Fruit fly (Drosophila melanogaster) whole organism, embryonic: ENCODE data around the gene ssh.

ENCODE experiments used
- Adf1 ChIP-seq: fragments of 200-800 bp; sonication (Bioruptor generic); IDR thresholded peaks from 2 replicates; pipeline ENCODE4 v1.3.6; 2022; ENCODE audit warnings: missing biosample characterization, missing genetic modification characterization
- Atf-2 ChIP-seq: fragments of 200-800 bp; sonication (Bioruptor generic); optimal IDR thresholded peaks from 2 replicates; lab custom pipeline; 2016; ENCODE audit warnings: missing biosample characterization, missing genetic modification characterization
- B-H2 ChIP-seq: fragments of 200-800 bp; sonication (Bioruptor generic); optimal IDR thresholded peaks from 2 replicates; lab custom pipeline; 2018; ENCODE audit warnings: missing biosample characterization, mild to moderate bottlenecking, missing genetic modification characterization
- CG13123 ChIP-seq: fragments of 200-800 bp; sonication (Bioruptor generic); optimal IDR thresholded peaks from 2 replicates; lab custom pipeline; 2016; ENCODE audit warnings: missing biosample characterization, missing genetic modification characterization
- CG13287 ChIP-seq: fragments of 200-800 bp; sonication (Bioruptor generic); IDR thresholded peaks from 2 replicates; pipeline ENCODE4 v1.3.6; 2022; ENCODE audit warnings: missing biosample characterization, missing genetic modification characterization; ENCODE audit not compliant: partially characterized antibody
- CG13624 ChIP-seq: fragments of 200-800 bp; sonication (Bioruptor generic); optimal IDR thresholded peaks from 2 replicates; lab custom pipeline; 2016; ENCODE audit warnings: missing biosample characterization, missing genetic modification characterization
- CG18262 ChIP-seq: fragments of 200-800 bp; optimal IDR thresholded peaks from 3 replicates; lab custom pipeline; 2019; ENCODE audit warnings: missing biosample characterization, mild to moderate bottlenecking, missing genetic modification characterization, moderate library complexity
- CG18599 ChIP-seq: fragments of 200-800 bp; sonication (Bioruptor generic); optimal IDR thresholded peaks from 3 replicates; lab custom pipeline; 2017; ENCODE audit warnings: missing biosample characterization, missing genetic modification characterization, mild to moderate bottlenecking, moderate library complexity, missing genetic modification reagents
- CG30403 ChIP-seq: fragments of 200-800 bp; sonication (Bioruptor generic); optimal IDR thresholded peaks from 3 replicates; lab custom pipeline; 2016; ENCODE audit warnings: missing biosample characterization, missing genetic modification characterization
- CG4404 ChIP-seq: fragments of 200-800 bp; sonication (Bioruptor generic); IDR thresholded peaks from 2 replicates; pipeline ENCODE4 v1.3.6; 2022; ENCODE audit warnings: missing biosample characterization, missing genetic modification characterization
- CG5245 ChIP-seq: fragments of 200-800 bp; sonication (Bioruptor generic); optimal IDR thresholded peaks from 3 replicates; lab custom pipeline; 2016; ENCODE audit warnings: missing biosample characterization, missing genetic modification characterization
- CG7372 ChIP-seq: fragments of 200-800 bp; sonication (Bioruptor generic); IDR thresholded peaks from 2 replicates; pipeline ENCODE4 v1.3.6; 2022; ENCODE audit warnings: missing biosample characterization, missing genetic modification characterization
- CG7556 ChIP-seq: fragments of 200-800 bp; sonication (Bioruptor generic); optimal IDR thresholded peaks from 2 replicates; lab custom pipeline; 2017; ENCODE audit warnings: missing biosample characterization, mild to moderate bottlenecking, missing genetic modification characterization
- CG8281 ChIP-seq: fragments of 200-800 bp; sonication (Bioruptor generic); optimal IDR thresholded peaks from 2 replicates; lab custom pipeline; 2018; ENCODE audit warnings: missing biosample characterization, mild to moderate bottlenecking, missing genetic modification characterization, moderate library complexity
- CG8924 ChIP-seq: fragments of 200-800 bp; optimal IDR thresholded peaks from 3 replicates; lab custom pipeline; 2019; ENCODE audit warnings: missing biosample characterization, mild to moderate bottlenecking, missing genetic modification characterization, moderate library complexity
- Camta ChIP-seq: fragments of 200-800 bp; sonication (Bioruptor generic); optimal IDR thresholded peaks from 2 replicates; lab custom pipeline; 2016; ENCODE audit warnings: missing biosample characterization, missing genetic modification characterization
- CoRest ChIP-seq: fragments of 200-800 bp; sonication (Bioruptor generic); optimal IDR thresholded peaks from 3 replicates; lab custom pipeline; 2018; ENCODE audit warnings: missing biosample characterization, mild to moderate bottlenecking, missing genetic modification characterization, moderate library complexity
- Deaf1 ChIP-seq: fragments of 200-800 bp; optimal IDR thresholded peaks from 3 replicates; lab custom pipeline; 2019; ENCODE audit warnings: missing biosample characterization, mild to moderate bottlenecking, missing genetic modification characterization, moderate library complexity
- Dek ChIP-seq: fragments of 200-800 bp; sonication (Bioruptor generic); optimal IDR thresholded peaks from 3 replicates; lab custom pipeline; 2019; ENCODE audit warnings: missing biosample characterization, mild to moderate bottlenecking, missing genetic modification characterization, moderate library complexity
- Dip2 ChIP-seq: fragments of 200-800 bp; sonication (Bioruptor generic); IDR thresholded peaks from 2 replicates; pipeline ENCODE4 v1.3.6; 2022; ENCODE audit warnings: missing biosample characterization, missing genetic modification characterization
- Drgx ChIP-seq: fragments of 200-800 bp; sonication (Bioruptor generic); IDR thresholded peaks from 2 replicates; pipeline ENCODE4 v1.3.6; 2022; ENCODE audit warnings: missing biosample characterization, missing genetic modification characterization
- Ets65A ChIP-seq: fragments of 200-800 bp; sonication (Bioruptor generic); peaks from one replicate; lab custom pipeline; 2016; ENCODE audit warnings: missing biosample characterization, missing genetic modification characterization
- H2.0 ChIP-seq: fragments of 200-800 bp; sonication (Bioruptor generic); IDR thresholded peaks from 2 replicates; pipeline ENCODE4 v1.3.6; 2022; ENCODE audit warnings: missing biosample characterization, missing genetic modification characterization
- HLH54F ChIP-seq: fragments of 200-800 bp; sonication (Bioruptor generic); optimal IDR thresholded peaks from 3 replicates; lab custom pipeline; 2016; ENCODE audit warnings: missing biosample characterization, missing genetic modification characterization
- Hr3 ChIP-seq: fragments of 200-800 bp; sonication (Bioruptor generic); optimal IDR thresholded peaks from 3 replicates; lab custom pipeline; 2016; ENCODE audit warnings: missing biosample characterization, missing genetic modification characterization
- Lim3 ChIP-seq: fragments of 200-800 bp; sonication (Bioruptor generic); IDR thresholded peaks from 2 replicates; pipeline ENCODE4 v1.3.6; 2022; ENCODE audit warnings: missing biosample characterization, missing genetic modification characterization
- MESR4 ChIP-seq: fragments of 200-800 bp; sonication (Bioruptor generic); optimal IDR thresholded peaks from 2 replicates; lab custom pipeline; 2018; ENCODE audit warnings: missing biosample characterization, mild to moderate bottlenecking, missing genetic modification characterization, moderate library complexity
- NFAT ChIP-seq: fragments of 200-800 bp; sonication (Bioruptor generic); IDR thresholded peaks from 2 replicates; pipeline ENCODE4 v1.3.6; 2022; ENCODE audit warnings: missing biosample characterization, missing genetic modification characterization
- NK7.1 ChIP-seq: fragments of 200-800 bp; sonication (Bioruptor generic); optimal IDR thresholded peaks from 3 replicates; lab custom pipeline; 2016; ENCODE audit warnings: missing biosample characterization, missing genetic modification characterization
- Xbp1 ChIP-seq: fragments of 200-800 bp; sonication (Bioruptor generic); optimal IDR thresholded peaks from 3 replicates; lab custom pipeline; 2016; ENCODE audit warnings: missing biosample characterization, mild to moderate bottlenecking, missing genetic modification characterization
- bigmax ChIP-seq: fragments of 200-800 bp; sonication (Bioruptor generic); optimal IDR thresholded peaks from 2 replicates; lab custom pipeline; 2018; ENCODE audit warnings: missing biosample characterization, mild to moderate bottlenecking, missing genetic modification characterization
- cato ChIP-seq: fragments of 200-800 bp; sonication (Bioruptor generic); optimal IDR thresholded peaks from 2 replicates; lab custom pipeline; 2016; ENCODE audit warnings: missing biosample characterization, missing genetic modification characterization, borderline replicate concordance
- dysf ChIP-seq: fragments of 200-800 bp; sonication (Bioruptor generic); IDR thresholded peaks from 3 replicates; pipeline ENCODE4 v1.3.6; 2022; ENCODE audit warnings: missing biosample characterization, missing genetic modification characterization
- eve ChIP-seq, 2 experiments: fragments of >200 bp; optimal IDR thresholded peaks; 2 replicates each; lab custom pipeline; 2017; ENCODE audit warnings: missing biosample characterization in 2 of 2, missing genetic modification characterization in 2 of 2
- gfzf ChIP-seq: fragments of 200-800 bp; sonication (Bioruptor generic); optimal IDR thresholded peaks from 2 replicates; lab custom pipeline; 2016; ENCODE audit warnings: missing biosample characterization, mild to moderate bottlenecking, missing genetic modification characterization, moderate library complexity
- nau ChIP-seq: fragments of 200-800 bp; sonication (Bioruptor generic); optimal IDR thresholded peaks from 3 replicates; lab custom pipeline; 2017; ENCODE audit warnings: missing biosample characterization, mild to moderate bottlenecking, missing genetic modification characterization, missing genetic modification reagents
- nerfin-2 ChIP-seq: fragments of 200-800 bp; sonication (Bioruptor generic); IDR thresholded peaks from 2 replicates; pipeline ENCODE4 v1.3.6; 2022; ENCODE audit warnings: missing biosample characterization, missing genetic modification characterization; ENCODE audit not compliant: partially characterized antibody
- phol ChIP-seq: fragments of 200-800 bp; sonication (Bioruptor generic); optimal IDR thresholded peaks from 3 replicates; lab custom pipeline; 2018; ENCODE audit warnings: missing biosample characterization, mild to moderate bottlenecking, missing genetic modification characterization, moderate library complexity
- ranshi ChIP-seq: fragments of 200-800 bp; sonication (Bioruptor generic); IDR thresholded peaks from 2 replicates; pipeline ENCODE4 v1.3.6; 2022; ENCODE audit warnings: missing biosample characterization, missing genetic modification characterization
- ro ChIP-seq: fragments of 200-800 bp; sonication (Bioruptor generic); IDR thresholded peaks from 2 replicates; pipeline ENCODE4 v1.3.6; 2022; ENCODE audit warnings: missing biosample characterization, missing genetic modification characterization
- row ChIP-seq: fragments of 200-800 bp; sonication (Bioruptor generic); IDR thresholded peaks from 3 replicates; pipeline ENCODE4 v1.3.6; 2022; ENCODE audit warnings: missing biosample characterization, missing genetic modification characterization
- sd ChIP-seq: fragments of 200-800 bp; sonication (Bioruptor generic); optimal IDR thresholded peaks from 3 replicates; lab custom pipeline; 2018; ENCODE audit warnings: missing biosample characterization, mild to moderate bottlenecking, missing genetic modification characterization, moderate library complexity
- sens ChIP-seq: fragments of 200-800 bp; sonication (Bioruptor generic); peaks from one replicate; lab custom pipeline; 2016; ENCODE audit warnings: missing biosample characterization, missing genetic modification characterization
- slbo ChIP-seq: fragments of 200-800 bp; sonication (Bioruptor generic); IDR thresholded peaks from 2 replicates; pipeline ENCODE4 v1.3.6; 2022; ENCODE audit warnings: missing biosample characterization, missing genetic modification characterization
- ssp ChIP-seq: fragments of 200-800 bp; sonication (Bioruptor generic); IDR thresholded peaks from 2 replicates; pipeline ENCODE4 v1.3.6; 2022; ENCODE audit warnings: missing biosample characterization, missing genetic modification characterization
- tx ChIP-seq: fragments of 200-800 bp; sonication (Bioruptor generic); optimal IDR thresholded peaks from 2 replicates; lab custom pipeline; 2016; ENCODE audit warnings: missing biosample characterization, missing genetic modification characterization
- vvl ChIP-seq: fragments of 200-800 bp; sonication (Bioruptor generic); IDR thresholded peaks from 2 replicates; pipeline ENCODE4 v1.3.6; 2022; ENCODE audit warnings: missing biosample characterization, missing genetic modification characterization
- zf30C ChIP-seq: fragments of 200-800 bp; sonication (Bioruptor generic); optimal IDR thresholded peaks from 3 replicates; lab custom pipeline; 2018; ENCODE audit warnings: missing biosample characterization, mild to moderate bottlenecking, missing genetic modification characterization

The ssh gene

dm6 chr3R:24908034-24908433 lies 36.7 kb downstream of the ssh start:
- no peak for TF ChIP-seq ssp
- TF ChIP-seq Drgx (GFP tag; lab: Robert Waterston, UW): peak; percentile 28; the same call in 1 of the 2 replicates
- TF ChIP-seq nau (GFP tag; lab: Kevin White, UChicago): no peak
- TF ChIP-seq, all 482 proteins: peak for 1

dm6 chr3R:24906648-24907047 lies 38.1 kb downstream of the ssh start:
- TF ChIP-seq NK7.1 (no peak), CoRest (tag; lab: Kevin White, UChicago) (no peak), CG18599 (GFP tag; lab: Kevin White, UChicago) (no peak), ranshi (GFP tag; lab: Robert Waterston, UW) (no peak), sens (GFP tag; lab: Kevin White, UChicago) (peak; percentile 35), CG8924 (tag; lab: Kevin White, UChicago) (no peak), slbo (no peak), CG30403 (GFP tag; lab: Kevin White, UChicago) (no peak), HLH54F (GFP tag; lab: Kevin White, UChicago) (no peak), nerfin-2 (no peak), CG13123 (GFP tag; lab: Kevin White, UChicago) (no peak), Deaf1 (tag; lab: Kevin White, UChicago) (no peak), CG4404 (GFP tag; lab: Robert Waterston, UW) (no peak), Ets65A (no peak), vvl (GFP tag; lab: Robert Waterston, UW) (no peak), CG7372 (GFP tag; lab: Robert Waterston, UW) (0 out of 2 replicates have a peak, but pooled peaks have one; percentile 1), cato (GFP tag; lab: Kevin White, UChicago) (no peak), B-H2 (GFP tag; lab: Kevin White, UChicago) (no peak), Adf1 (GFP tag; lab: Robert Waterston, UW) (no peak), Camta (GFP tag; lab: Kevin White, UChicago) (no peak), CG13287 (GFP tag; lab: Robert Waterston, UW) (no peak), Drgx (GFP tag; lab: Robert Waterston, UW) (peak; percentile 46; the same call in 1 of the 2 replicates)
- TF ChIP-seq, all 482 proteins: peak for 3

DNA sequence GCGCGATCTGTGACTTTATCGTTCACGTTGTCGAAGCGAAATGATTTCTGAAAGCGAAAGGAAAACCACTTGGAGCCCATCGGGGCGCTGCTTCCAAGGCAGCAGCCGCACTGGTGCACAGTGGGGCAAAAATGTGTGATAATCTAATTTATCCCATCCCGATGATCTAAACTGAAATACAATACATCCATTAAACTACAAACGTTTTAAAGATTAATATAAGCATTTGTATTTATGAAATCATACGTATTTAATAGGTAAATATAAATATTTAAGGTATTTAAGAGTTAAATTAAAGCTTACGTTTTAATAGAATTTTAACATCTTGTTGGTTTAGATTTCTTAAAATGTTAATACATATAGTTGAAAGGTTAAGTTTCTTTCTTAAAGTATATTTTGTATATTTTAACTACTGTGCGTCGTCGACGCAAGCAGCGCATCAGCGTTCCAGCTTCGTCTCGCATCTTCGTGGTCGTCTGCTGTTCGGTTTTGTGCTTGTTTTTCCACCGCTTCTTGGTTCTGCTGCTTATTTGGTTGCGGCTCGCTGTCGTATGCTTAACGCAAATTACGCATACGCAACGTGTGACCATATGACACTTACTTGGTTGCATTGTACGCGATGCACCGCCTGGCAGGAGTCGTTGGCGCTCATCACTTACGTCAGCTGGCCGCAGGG lies 38.7 kb downstream of the ssh start, which contains the start of gene CG13643:
TSS of gene CG13643 (minus strand) at position 46 of the 676 bp plus-strand sequence.
- TF ChIP-seq tx (GFP tag; lab: Kevin White, UChicago): no peak
- no peak for TF ChIP-seq bigmax
- no peak for TF ChIP-seq sens (GFP tag; lab: Kevin White, UChicago)
- no peak for TF ChIP-seq H2.0 (GFP tag; lab: Robert Waterston, UW)
- TF ChIP-seq Lim3 (GFP tag; lab: Robert Waterston, UW): no peak
- TF ChIP-seq Atf-2: no peak
- TF ChIP-seq ro (GFP tag; lab: Robert Waterston, UW): no peak
- no peak for TF ChIP-seq CG5245 (GFP tag; lab: Kevin White, UChicago)
- no peak for TF ChIP-seq zf30C (GFP tag; lab: Kevin White, UChicago)
- TF ChIP-seq phol (tag; lab: Kevin White, UChicago): no peak
- no peak for TF ChIP-seq CG18262
- no peak for TF ChIP-seq Dip2 (GFP tag; lab: Robert Waterston, UW)
- no peak for TF ChIP-seq gfzf
- TF ChIP-seq CG13624: no peak
- no peak for TF ChIP-seq row (GFP tag; lab: Robert Waterston, UW)
- TF ChIP-seq MESR4 (GFP tag; lab: Kevin White, UChicago): no peak
- TF ChIP-seq CG8281: no peak
- no peak for TF ChIP-seq sd
- no peak for TF ChIP-seq Xbp1 (GFP tag; lab: Kevin White, UChicago)
- TF ChIP-seq Dek (tag; lab: Kevin White, UChicago): no peak
- TF ChIP-seq dysf (GFP tag; lab: Robert Waterston, UW): peak; percentile 60; the same call in 2 of the 3 replicates
- TF ChIP-seq Hr3 (GFP tag; lab: Kevin White, UChicago): no peak
- TF ChIP-seq eve (GFP tag; optimal IDR thresholded peaks at IDR 0.05; lab: Kevin White, UChicago): no peak
- no peak for TF ChIP-seq CG4404 (GFP tag; lab: Robert Waterston, UW)
- no peak for TF ChIP-seq CG7556 (GFP tag; lab: Kevin White, UChicago)
- no peak for TF ChIP-seq NFAT (GFP tag; lab: Robert Waterston, UW)
